Worm (Caenorhabditis elegans): ENCODE results near the gene atgl-1.

Gene atgl-1

ce11 chrIII:6373850-6374474, 45.3 kb downstream of the atgl-1 start:
- TF ChIP-seq snpc-1.1 (tag; optimal IDR thresholded peaks at IDR 0.05; ENCODE audit: insufficient read depth): peak; percentile 67
- peak; percentile 73 for TF ChIP-seq lin-54 (GFP tag; optimal IDR thresholded peaks at IDR 0.05)
- TF ChIP-seq snpc-3.4 (tag; optimal IDR thresholded peaks at IDR 0.05): peak; percentile 87
- TF ChIP-seq F33H1.4 (GFP tag; IDR thresholded peaks at IDR 0.05): peak; percentile 38
- peak; percentile 49 for TF ChIP-seq sptf-2 (GFP tag; optimal IDR thresholded peaks at IDR 0.05)
- peak; percentile 53; the same call in 1 of the 2 replicates for TF ChIP-seq rcor-1 (GFP tag; IDR thresholded peaks at IDR 0.05)
- peak; percentile 62 for TF ChIP-seq F23B12.7 (tag; optimal IDR thresholded peaks at IDR 0.05; ENCODE audit: insufficient read depth)
- TF ChIP-seq aptf-3 (GFP tag; IDR thresholded peaks at IDR 0.05): no peak
- peak; percentile 53 for TF ChIP-seq ZK185.1 (tag; optimal IDR thresholded peaks at IDR 0.05; ENCODE audit: poor library complexity, severe bottlenecking)
- TF ChIP-seq lin-26 (GFP tag; IDR thresholded peaks at IDR 0.05): peak; percentile 80
- TF ChIP-seq mcd-1 (GFP tag; IDR thresholded peaks at IDR 0.05): peak; percentile 45
- peak; percentile 29 for TF ChIP-seq zim-3 (tag; optimal IDR thresholded peaks at IDR 0.05)
- TF ChIP-seq C17E4.6 (GFP tag; IDR thresholded peaks at IDR 0.05): peak; percentile 44; the same call in 1 of the 2 replicates
- 0 out of 2 replicates have a peak, but pooled peaks have one; percentile 36 for TF ChIP-seq K11D2.4 (GFP tag; IDR thresholded peaks at IDR 0.05)
- TF ChIP-seq cebp-2 (GFP tag; IDR thresholded peaks at IDR 0.05): no peak
- no peak for TF ChIP-seq cebp-1 (GFP tag; IDR thresholded peaks at IDR 0.05)
- peak; percentile 65 for TF ChIP-seq cebp-1 (tag; optimal IDR thresholded peaks at IDR 0.05)
- no peak for TF ChIP-seq bed-1 (GFP tag; IDR thresholded peaks at IDR 0.05)
- TF ChIP-seq ztf-3 (GFP tag; optimal IDR thresholded peaks at IDR 0.05): no peak
- no peak for TF ChIP-seq K12H6.12 (tag; optimal IDR thresholded peaks at IDR 0.05)
- peak; percentile 20 for TF ChIP-seq attf-5 (GFP tag; optimal IDR thresholded peaks at IDR 0.05)
- peak in 2 of 3 experiments; percentile 19 to 45 for TF ChIP-seq lin-35 (GFP tag; optimal IDR thresholded peaks at IDR 0.05)
- peak; percentile 32 for TF ChIP-seq snpc-1.3 (tag; optimal IDR thresholded peaks at IDR 0.05; ENCODE audit: insufficient read depth)
- 0 out of 2 replicates have a peak, but pooled peaks have one; percentile 33 for TF ChIP-seq F37B4.10 (GFP tag; IDR thresholded peaks at IDR 0.05)
- peak; percentile 99 for TF ChIP-seq him-1 (tag; optimal IDR thresholded peaks at IDR 0.05)
- peak; percentile 58 for TF ChIP-seq D2030.7 (GFP tag; IDR thresholded peaks at IDR 0.05)
- peak; percentile 37 for TF ChIP-seq atf-7 (tag; optimal IDR thresholded peaks at IDR 0.05)
- no peak for TF ChIP-seq gei-17 (GFP tag; optimal IDR thresholded peaks at IDR 0.05)
- TF ChIP-seq lag-1 (GFP tag; IDR thresholded peaks at IDR 0.05): no peak
- peak; percentile 57 for TF ChIP-seq T26A5.8 (tag; optimal IDR thresholded peaks at IDR 0.05)
- no peak for TF ChIP-seq rpc-1 (optimal IDR thresholded peaks at IDR 0.05)
- TF ChIP-seq rpc-1 (tag; optimal IDR thresholded peaks at IDR 0.05): peak; percentile 11
- TF ChIP-seq xnd-1 (tag; optimal IDR thresholded peaks at IDR 0.05): peak; percentile 29
- TF ChIP-seq ceh-58 (GFP tag; IDR thresholded peaks at IDR 0.05): no peak
- TF ChIP-seq unc-130 (GFP tag; optimal IDR thresholded peaks at IDR 0.05): peak; percentile 82
- peak; percentile 48 for TF ChIP-seq hmg-1.2 (GFP tag; IDR thresholded peaks at IDR 0.05)
- peak; percentile 69 for TF ChIP-seq snpc-4 (GFP tag; optimal IDR thresholded peaks at IDR 0.05)
- TF ChIP-seq snpc-4 (tag; optimal IDR thresholded peaks at IDR 0.05): peak in 2 of 4 experiments; percentile 10 to 63
- TF ChIP-seq tbp1 (GFP tag; optimal IDR thresholded peaks at IDR 0.05): peak; percentile 60
- peak; percentile 76 for TF ChIP-seq die-1 (tag; optimal IDR thresholded peaks at IDR 0.05)
- TF ChIP-seq Y79H2A.3 (GFP tag; conservative IDR thresholded peaks at IDR 0.05): peak; percentile 69; the same call in 1 of the 2 replicates
- TF ChIP-seq lin-40 (tag; optimal IDR thresholded peaks at IDR 0.05): no peak
- TF ChIP-seq B0261.1 (tag; optimal IDR thresholded peaks at IDR 0.05): peak; percentile 5
- no peak for TF ChIP-seq F55B11.4 (tag; optimal IDR thresholded peaks at IDR 0.05; ENCODE audit: borderline replicate concordance, insufficient read depth)
- TF ChIP-seq ztf-18 (tag; optimal IDR thresholded peaks at IDR 0.05): peak; percentile 35
- TF ChIP-seq hlh-12 (tag; optimal IDR thresholded peaks at IDR 0.05): no peak
- peak; percentile 86 for TF ChIP-seq nfyb-1 (GFP tag; IDR thresholded peaks at IDR 0.05)
